Worm (Caenorhabditis elegans) whole organism, L4/young adult: ENCODE data around the gene T06E6.10.

ENCODE experiments used
- W03F9.2 ChIP-seq: fragments of 150-350 bp; optimal IDR thresholded peaks from 2 replicates; lab custom pipeline; 2014; ENCODE audit warnings: missing biosample characterization, missing genetic modification characterization
- dao-5 ChIP-seq: sonication (generic microtip); optimal IDR thresholded peaks from 2 replicates; lab custom pipeline; 2016; ENCODE audit warnings: missing genotype, missing genetic modification characterization, moderate library complexity, missing compliant biosample characterization
- him-1 ChIP-seq: sonication (generic microtip); optimal IDR thresholded peaks from 2 replicates; lab custom pipeline; 2016; ENCODE audit warnings: missing genotype, missing genetic modification reagents, missing genetic modification characterization, missing compliant biosample characterization

DNA sequence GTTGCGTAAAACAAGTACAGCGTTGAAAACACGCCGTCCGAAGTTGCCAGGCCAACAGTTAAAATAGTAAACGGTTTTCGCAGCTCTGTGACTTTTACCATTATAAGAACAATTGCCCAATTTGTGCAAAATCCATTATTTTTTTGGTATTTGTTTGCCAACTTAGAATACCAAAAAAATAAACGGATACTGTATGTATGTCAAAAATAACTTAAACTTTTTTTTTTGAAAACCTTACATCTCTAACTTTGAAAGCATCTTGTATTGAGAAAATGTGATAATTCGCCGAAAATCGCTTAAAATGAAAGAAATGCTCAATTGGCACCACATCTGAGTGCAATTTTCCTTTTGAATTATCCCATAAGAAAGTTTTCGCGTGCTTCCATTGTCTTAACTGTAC lies 19.2 kb upstream of the T06E6.10 start, which contains the start of gene fbxa-199:
- TF ChIP-seq dao-5 (tag; lab: Kevin White, UChicago): no peak
- no peak for TF ChIP-seq him-1 (tag; lab: Kevin White, UChicago)
- TF ChIP-seq W03F9.2 (tag; lab: Kevin White, UChicago): no peak
